1 fruit fly cellular context compared by ENCODE assay signal in genomic region chr3L:20185206-20185868, dm6.
TF ChIP-seq lines count a peak whose summit lies in the region.

No protein-coding gene starts in this region.

TF ChIP-seq in whole organism, embryonic, 481 proteins besides CTCF, POLR2A, EP300 and RAD21 (continued from another document):
- TF ChIP-seq CG42726 (GFP tag; IDR thresholded peaks at IDR 0.05; lab: Robert Waterston, UW; ENCODE audit: partially characterized antibody): 0 out of 2 replicates have a peak, but pooled peaks have one; percentile 18
- peak; percentile 42; the same call in 1 of the 2 replicates for TF ChIP-seq CG32532 (GFP tag; IDR thresholded peaks at IDR 0.05; lab: Robert Waterston, UW)
- peak; percentile 8 for TF ChIP-seq CG3838 (GFP tag; optimal IDR thresholded peaks at IDR 0.05; lab: Kevin White, UChicago)
- peak; percentile 10 for TF ChIP-seq bab2 (GFP tag; optimal IDR thresholded peaks at IDR 0.05; lab: Kevin White, UChicago)
- TF ChIP-seq Mad (GFP tag; optimal IDR thresholded peaks at IDR 0.05; lab: Kevin White, UChicago): no peak
- TF ChIP-seq CG32767 (GFP tag; IDR thresholded peaks at IDR 0.05; lab: Robert Waterston, UW): no peak
- TF ChIP-seq CrebB (tag; optimal IDR thresholded peaks at IDR 0.05; lab: Kevin White, UChicago): no peak
- peak; percentile 42 for TF ChIP-seq CG16863 (GFP tag; optimal IDR thresholded peaks at IDR 0.05; lab: Kevin White, UChicago)
- TF ChIP-seq twi (tag; optimal IDR thresholded peaks at IDR 0.05; lab: Kevin White, UChicago): no peak
- TF ChIP-seq crol (GFP tag; IDR thresholded peaks at IDR 0.05; lab: Robert Waterston, UW): no peak
- no peak for TF ChIP-seq CG18476 (GFP tag; optimal IDR thresholded peaks at IDR 0.05; lab: Kevin White, UChicago)
- no peak for TF ChIP-seq CG10462 (GFP tag; optimal IDR thresholded peaks at IDR 0.05; lab: Kevin White, UChicago)
- TF ChIP-seq pnt (GFP tag; optimal IDR thresholded peaks at IDR 0.05; lab: Kevin White, UChicago): no peak
- no peak for TF ChIP-seq ttk (GFP tag; IDR thresholded peaks at IDR 0.05; lab: Robert Waterston, UW)
- peak in 1 of 2 experiments; percentile 32 for TF ChIP-seq Pdp1 (GFP tag; optimal IDR thresholded peaks at IDR 0.05; lab: Kevin White, UChicago)
- TF ChIP-seq Hr51 (GFP tag; optimal IDR thresholded peaks at IDR 0.05; lab: Kevin White, UChicago): peak; percentile 64 to 80
- TF ChIP-seq insv (GFP tag; optimal IDR thresholded peaks at IDR 0.05; lab: Kevin White, UChicago): no peak
- no peak for TF ChIP-seq Doc3 (GFP tag; IDR thresholded peaks at IDR 0.05; lab: Robert Waterston, UW; ENCODE audit: partially characterized antibody)
- TF ChIP-seq CG8281 (tag; optimal IDR thresholded peaks at IDR 0.05; lab: Kevin White, UChicago): no peak
- TF ChIP-seq PHDP (tag; optimal IDR thresholded peaks at IDR 0.05; lab: Kevin White, UChicago): peak; percentile 63
- TF ChIP-seq NC2β (GFP tag; optimal IDR thresholded peaks at IDR 0.05; lab: Kevin White, UChicago): no peak
